Worm (Caenorhabditis elegans) whole organism, L1 larva: ENCODE measurements around the gene lam-1.

Experiments used
- C16A3.4 ChIP-seq: fragments of 150-350 bp; optimal IDR thresholded peaks from 2 replicates; lab custom pipeline; 2014; ENCODE audit warnings: missing biosample characterization, missing genetic modification characterization
- C34B4.2 ChIP-seq: sonication (generic microtip); optimal IDR thresholded peaks from 2 replicates; lab custom pipeline; 2017; ENCODE audit warnings: mild to moderate bottlenecking, missing genetic modification characterization, missing compliant biosample characterization
- F16B12.6 ChIP-seq: fragments of 150-350 bp; optimal IDR thresholded peaks from 2 replicates; lab custom pipeline; 2014; ENCODE audit warnings: missing biosample characterization, missing genetic modification characterization
- Y116A8C.19 ChIP-seq: sonication (generic microtip); optimal IDR thresholded peaks from 2 replicates; lab custom pipeline; 2016; ENCODE audit warnings: missing compliant biosample characterization, missing genetic modification characterization, borderline replicate concordance
- alr-1 ChIP-seq: fragments of 200-800 bp; sonication (Bioruptor generic); optimal IDR thresholded peaks from 2 replicates; lab custom pipeline; 2018; ENCODE audit warnings: borderline replicate concordance, mild to moderate bottlenecking, missing genetic modification characterization, missing compliant biosample characterization
- ama-1 ChIP-seq: fragments of 150-350 bp; optimal IDR thresholded peaks from 2 replicates; lab custom pipeline; 2014
- ceh-63 ChIP-seq: fragments of 200-800 bp; sonication (Bioruptor generic); optimal IDR thresholded peaks from 2 replicates; lab custom pipeline; 2018; ENCODE audit warnings: mild to moderate bottlenecking, missing genetic modification characterization, missing compliant biosample characterization
- ceh-88 ChIP-seq: fragments of 200-800 bp; sonication (Bioruptor generic); IDR thresholded peaks from 2 replicates; pipeline ENCODE4 v1.3.6; 2022; ENCODE audit warnings: missing genetic modification characterization, missing compliant biosample characterization
- ceh-90 ChIP-seq: sonication (generic microtip); optimal IDR thresholded peaks from 2 replicates; lab custom pipeline; 2016; ENCODE audit warnings: missing genetic modification characterization, missing compliant biosample characterization
- dsc-1 ChIP-seq: sonication (generic microtip); optimal IDR thresholded peaks from 2 replicates; lab custom pipeline; 2016; ENCODE audit warnings: mild to moderate bottlenecking, missing genetic modification characterization, missing compliant biosample characterization
- efl-3 ChIP-seq: fragments of 200-800 bp; sonication (Bioruptor generic); optimal IDR thresholded peaks from 2 replicates; lab custom pipeline; 2018; ENCODE audit warnings: mild to moderate bottlenecking, missing genetic modification characterization, missing compliant biosample characterization
- egl-27 ChIP-seq, 2 experiments: fragments of 150-350 bp in 1 of 2; sonication (generic microtip); optimal IDR thresholded peaks; 3 replicates each; lab custom pipeline; 2017 to 2018; ENCODE audit warnings: missing biosample characterization in 2 of 2, missing genetic modification characterization in 2 of 2, missing genetic modification reagents in 2 of 2
- elt-3 ChIP-seq, 6 experiments: fragments of 150-350 bp in 1 of 6; sonication (generic microtip); optimal IDR thresholded peaks; 2 replicates each; lab custom pipeline; 2017 to 2018; ENCODE audit warnings: missing biosample characterization in 6 of 6, missing genetic modification characterization in 6 of 6, inconsistent platforms in 1 of 6
- ets-5 ChIP-seq: fragments of 200-800 bp; sonication (Bioruptor generic); IDR thresholded peaks from 2 replicates; pipeline ENCODE4 v1.3.6; 2022; ENCODE audit warnings: missing genetic modification characterization, missing compliant biosample characterization
- fkh-10 ChIP-seq: sonication (generic microtip); optimal IDR thresholded peaks from 2 replicates; lab custom pipeline; 2017; ENCODE audit warnings: missing biosample characterization, missing genetic modification reagents, missing genetic modification characterization
- fkh-8 ChIP-seq: sonication (generic microtip); optimal IDR thresholded peaks from 2 replicates; lab custom pipeline; 2016; ENCODE audit warnings: mild to moderate bottlenecking, missing genetic modification characterization, missing compliant biosample characterization
- fos-1 ChIP-seq: fragments of 150-350 bp; optimal IDR thresholded peaks from 2 replicates; lab custom pipeline; 2014; ENCODE audit warnings: missing biosample characterization, missing genetic modification characterization
- grh-1 ChIP-seq: fragments of 200-800 bp; sonication (Bioruptor generic); IDR thresholded peaks from 2 replicates; pipeline ENCODE4 v1.3.6; 2022; ENCODE audit warnings: missing genetic modification reagents, missing genetic modification characterization, missing compliant biosample characterization
- hlh-17 ChIP-seq: fragments of 200-800 bp; sonication (Bioruptor generic); optimal IDR thresholded peaks from 2 replicates; lab custom pipeline; 2018; ENCODE audit warnings: missing genetic modification characterization, mild to moderate bottlenecking, missing compliant biosample characterization, moderate library complexity, borderline replicate concordance
- hlh-4 ChIP-seq: sonication (generic microtip); optimal IDR thresholded peaks from 2 replicates; lab custom pipeline; 2016; ENCODE audit warnings: mild to moderate bottlenecking, missing genetic modification characterization, missing compliant biosample characterization
- hpl-2 ChIP-seq: fragments of 150-350 bp; optimal IDR thresholded peaks from 2 replicates; lab custom pipeline; 2014; ENCODE audit warnings: missing biosample characterization, missing genetic modification reagents, missing genetic modification characterization
- isw-1 ChIP-seq: fragments of 200-800 bp; sonication (Bioruptor generic); IDR thresholded peaks from 2 replicates; pipeline ENCODE4 v1.3.6; 2022; ENCODE audit warnings: missing genetic modification characterization, missing compliant biosample characterization
- jun-1 ChIP-seq: fragments of 150-350 bp; optimal IDR thresholded peaks from 2 replicates; lab custom pipeline; 2014; ENCODE audit warnings: missing biosample characterization, missing genetic modification reagents, missing genetic modification characterization
- lin-13 ChIP-seq: fragments of 150-350 bp; optimal IDR thresholded peaks from 2 replicates; lab custom pipeline; 2014; ENCODE audit warnings: missing biosample characterization, missing genetic modification reagents, missing genetic modification characterization
- lin-39 ChIP-seq: fragments of 150-350 bp; optimal IDR thresholded peaks from 2 replicates; lab custom pipeline; 2014; ENCODE audit warnings: missing biosample characterization, missing genetic modification reagents, missing genetic modification characterization
- mab-9 ChIP-seq: fragments of 200-800 bp; sonication (Bioruptor generic); IDR thresholded peaks from 2 replicates; pipeline ENCODE4 v1.3.6; 2022; ENCODE audit warnings: missing genetic modification reagents, missing genetic modification characterization, missing compliant biosample characterization
- mdl-1 ChIP-seq, 2 experiments: fragments of 150-350 bp; optimal IDR thresholded peaks; 2 replicates each; lab custom pipeline; 2014 to 2017; ENCODE audit warnings: missing biosample characterization in 2 of 2, missing genetic modification characterization in 2 of 2, inconsistent platforms in 1 of 2
- mep-1 ChIP-seq: fragments of 150-350 bp; optimal IDR thresholded peaks from 2 replicates; lab custom pipeline; 2014; ENCODE audit warnings: missing biosample characterization, missing genetic modification characterization
- nhr-12 ChIP-seq: sonication (generic microtip); optimal IDR thresholded peaks from 2 replicates; lab custom pipeline; 2017; ENCODE audit warnings: missing biosample characterization, missing genetic modification characterization
- nhr-19 ChIP-seq: fragments of 200-800 bp; sonication (Bioruptor generic); conservative IDR thresholded peaks from 2 replicates; pipeline ENCODE4 v1.3.6; 2022; ENCODE audit warnings: missing genetic modification characterization, missing compliant biosample characterization
- nhr-237 ChIP-seq: fragments of 150-350 bp; optimal IDR thresholded peaks from 2 replicates; lab custom pipeline; 2014; ENCODE audit warnings: missing biosample characterization, missing genetic modification characterization
- nhr-28 ChIP-seq: fragments of 150-350 bp; optimal IDR thresholded peaks from 2 replicates; lab custom pipeline; 2014; ENCODE audit warnings: missing biosample characterization, missing genetic modification characterization
- nhr-47 ChIP-seq: sonication (generic microtip); optimal IDR thresholded peaks from 2 replicates; lab custom pipeline; 2016; ENCODE audit warnings: mild to moderate bottlenecking, missing genetic modification characterization, moderate library complexity, missing compliant biosample characterization
- nhr-71 ChIP-seq: sonication (generic microtip); optimal IDR thresholded peaks from 2 replicates; lab custom pipeline; 2016; ENCODE audit warnings: mild to moderate bottlenecking, missing genetic modification characterization, moderate library complexity, missing compliant biosample characterization
- nhr-76 ChIP-seq: sonication (generic microtip); optimal IDR thresholded peaks from 2 replicates; lab custom pipeline; 2017; ENCODE audit warnings: missing biosample characterization, missing genetic modification characterization
- nhr-84 ChIP-seq: sonication (generic microtip); optimal IDR thresholded peaks from 2 replicates; lab custom pipeline; 2017; ENCODE audit warnings: missing biosample characterization, missing genetic modification characterization
- nhr-85 ChIP-seq: sonication (generic microtip); peaks from one replicate; lab custom pipeline; 2016; ENCODE audit warnings: missing genetic modification characterization, inconsistent platforms, missing compliant biosample characterization
- nhr-90 ChIP-seq: sonication (generic microtip); optimal IDR thresholded peaks from 2 replicates; lab custom pipeline; 2016; ENCODE audit warnings: mild to moderate bottlenecking, missing genetic modification characterization, missing compliant biosample characterization; ENCODE audit not compliant: poor library complexity
- pqm-1 ChIP-seq: sonication (generic microtip); optimal IDR thresholded peaks from 3 replicates; lab custom pipeline; 2017; ENCODE audit warnings: missing biosample characterization, missing genetic modification characterization
- rnt-1 ChIP-seq: sonication (generic microtip); optimal IDR thresholded peaks from 2 replicates; lab custom pipeline; 2016; ENCODE audit warnings: mild to moderate bottlenecking, missing genetic modification characterization, moderate library complexity, missing compliant biosample characterization
- skn-1 ChIP-seq: fragments of 150-350 bp; optimal IDR thresholded peaks from 2 replicates; lab custom pipeline; 2014; ENCODE audit warnings: missing biosample characterization, missing genetic modification characterization
- snu-23 ChIP-seq: sonication (generic microtip); optimal IDR thresholded peaks from 2 replicates; lab custom pipeline; 2016; ENCODE audit warnings: missing genetic modification characterization, missing compliant biosample characterization
- sup-37 ChIP-seq: fragments of 200-800 bp; sonication (Bioruptor generic); optimal IDR thresholded peaks from 2 replicates; lab custom pipeline; 2018; ENCODE audit warnings: mild to moderate bottlenecking, missing genetic modification characterization, missing compliant biosample characterization
- swsn-7 ChIP-seq: sonication (generic microtip); optimal IDR thresholded peaks from 2 replicates; lab custom pipeline; 2016; ENCODE audit warnings: missing genetic modification characterization, missing compliant biosample characterization
- tbx-2 ChIP-seq: sonication (generic microtip); optimal IDR thresholded peaks from 2 replicates; lab custom pipeline; 2016; ENCODE audit warnings: missing genetic modification characterization, missing compliant biosample characterization
- tlp-1 ChIP-seq: fragments of 150-350 bp; optimal IDR thresholded peaks from 2 replicates; lab custom pipeline; 2014; ENCODE audit warnings: missing biosample characterization, missing genetic modification characterization
- unc-86 ChIP-seq: sonication (generic microtip); optimal IDR thresholded peaks from 2 replicates; lab custom pipeline; 2016; ENCODE audit warnings: missing genetic modification characterization, missing compliant biosample characterization
- zip-4 ChIP-seq: fragments of 200-800 bp; sonication (Bioruptor generic); optimal IDR thresholded peaks from 2 replicates; lab custom pipeline; 2018; ENCODE audit warnings: mild to moderate bottlenecking, missing genetic modification characterization, moderate library complexity, missing compliant biosample characterization

The lam-1 gene

ce11 chrIV:5152391-5152790 is 20.7 kb upstream of the lam-1 start, which contains the start of gene soc-2:
soc-2 (minus strand) TSS chrIV:5152491.
- TF ChIP-seq dsc-1 (peak; percentile 0), tbx-2 (no peak)

ce11 chrIV:5157226-5157625 is 15.9 kb upstream of the lam-1 start, which contains the start of gene C24D10.49:
C24D10.49 (minus strand) TSS chrIV:5157326.
- TF ChIP-seq ceh-63 (GFP tag; lab: Kevin White, UChicago): no peak
- TF ChIP-seq efl-3 (GFP tag; lab: Kevin White, UChicago): no peak
- no peak for TF ChIP-seq ama-1 (lab: Kevin White, UChicago)
- TF ChIP-seq nhr-19: no peak
- TF ChIP-seq mdl-1 (tag; optimal IDR thresholded peaks at IDR 0.05; lab: Kevin White, UChicago): no peak
- TF ChIP-seq lin-39 (tag; lab: Kevin White, UChicago): no peak
- no peak for TF ChIP-seq nhr-12 (tag; lab: Kevin White, UChicago)
- no peak for TF ChIP-seq ceh-88 (GFP tag; lab: Robert Waterston, UW)
- TF ChIP-seq nhr-90: no peak
- TF ChIP-seq snu-23 (GFP tag; lab: Kevin White, UChicago): no peak
- no peak for TF ChIP-seq hlh-17 (GFP tag; lab: Kevin White, UChicago)
- TF ChIP-seq pqm-1 (tag; lab: Kevin White, UChicago): no peak
- no peak for TF ChIP-seq ets-5 (GFP tag; lab: Robert Waterston, UW)
- TF ChIP-seq alr-1 (tag; lab: Kevin White, UChicago): no peak
- no peak for TF ChIP-seq fos-1 (tag; lab: Kevin White, UChicago)
- TF ChIP-seq Y116A8C.19 (tag; lab: Kevin White, UChicago): no peak

- TF ChIP-seq nhr-71 (tag; lab: Kevin White, UChicago): peak; percentile 64
- peak; percentile 39 for TF ChIP-seq lin-39 (tag; lab: Kevin White, UChicago)
- no peak for TF ChIP-seq ceh-90 (tag; lab: Kevin White, UChicago)
- no peak for TF ChIP-seq fos-1 (tag; lab: Kevin White, UChicago)
- no peak for TF ChIP-seq jun-1 (tag; lab: Kevin White, UChicago)
- no peak for TF ChIP-seq Y116A8C.19 (tag; lab: Kevin White, UChicago)
- no peak for TF ChIP-seq grh-1
- TF ChIP-seq nhr-85 (tag; lab: Kevin White, UChicago): peak; percentile 64
- no peak for TF ChIP-seq nhr-76 (tag; lab: Kevin White, UChicago)
- TF ChIP-seq hlh-4 (tag; lab: Kevin White, UChicago): no peak
- TF ChIP-seq skn-1 (tag; lab: Kevin White, UChicago): peak; percentile 77
- peak; percentile 33 for TF ChIP-seq nhr-19
- peak in 1 of 6 experiments; percentile 35 for TF ChIP-seq elt-3 (tag; optimal IDR thresholded peaks at IDR 0.05; lab: Kevin White, UChicago)
- no peak for TF ChIP-seq alr-1 (tag; lab: Kevin White, UChicago)
- peak; percentile 62 for TF ChIP-seq nhr-47 (tag; lab: Kevin White, UChicago)
- no peak for TF ChIP-seq nhr-12 (tag; lab: Kevin White, UChicago)
- peak; percentile 32 for TF ChIP-seq F16B12.6
- TF ChIP-seq C34B4.2 (tag; lab: Kevin White, UChicago): no peak
- TF ChIP-seq swsn-7 (tag; lab: Kevin White, UChicago): peak; percentile 60
- peak; percentile 8 for TF ChIP-seq unc-86 (tag; lab: Kevin White, UChicago)
- TF ChIP-seq nhr-237 (tag; lab: Kevin White, UChicago): no peak
- no peak for TF ChIP-seq sup-37 (GFP tag; lab: Kevin White, UChicago)
- TF ChIP-seq rnt-1 (tag; lab: Kevin White, UChicago): peak; percentile 64
- no peak for TF ChIP-seq hpl-2 (GFP tag; lab: Kevin White, UChicago)
- peak; percentile 39 for TF ChIP-seq C16A3.4 (tag; lab: Kevin White, UChicago)
- TF ChIP-seq snu-23 (GFP tag; lab: Kevin White, UChicago): peak; percentile 66
- no peak for TF ChIP-seq egl-27 (tag; optimal IDR thresholded peaks at IDR 0.05; lab: Kevin White, UChicago)
- no peak for TF ChIP-seq nhr-28
- no peak for TF ChIP-seq mab-9 (GFP tag; lab: Robert Waterston, UW)
- TF ChIP-seq fkh-8: no peak
- no peak for TF ChIP-seq zip-4 (GFP tag; lab: Kevin White, UChicago)
- peak; percentile 23 for TF ChIP-seq lin-13 (GFP tag; lab: Kevin White, UChicago)
- TF ChIP-seq mep-1: peak; percentile 70
- TF ChIP-seq fkh-10: no peak
- TF ChIP-seq tlp-1 (tag; lab: Kevin White, UChicago): no peak
- peak; percentile 49 for TF ChIP-seq tbx-2
- TF ChIP-seq ama-1 (lab: Kevin White, UChicago): no peak
- TF ChIP-seq nhr-84 (tag; lab: Kevin White, UChicago): no peak
- TF ChIP-seq isw-1: peak; percentile 32; the same call in 1 of the 2 replicates
These were observed 13.0 kb upstream of the lam-1 start, which contains the start of the genes C24D10.6 and C24D10.4 for ce11 chrIV:5160171-5160570. C24D10.6 (minus strand) TSS chrIV:5160248. C24D10.4 (plus strand) TSS chrIV:5160522.
